Worm (Caenorhabditis elegans): ENCODE results near the gene sdz-18.

The sdz-18 gene

DNA sequence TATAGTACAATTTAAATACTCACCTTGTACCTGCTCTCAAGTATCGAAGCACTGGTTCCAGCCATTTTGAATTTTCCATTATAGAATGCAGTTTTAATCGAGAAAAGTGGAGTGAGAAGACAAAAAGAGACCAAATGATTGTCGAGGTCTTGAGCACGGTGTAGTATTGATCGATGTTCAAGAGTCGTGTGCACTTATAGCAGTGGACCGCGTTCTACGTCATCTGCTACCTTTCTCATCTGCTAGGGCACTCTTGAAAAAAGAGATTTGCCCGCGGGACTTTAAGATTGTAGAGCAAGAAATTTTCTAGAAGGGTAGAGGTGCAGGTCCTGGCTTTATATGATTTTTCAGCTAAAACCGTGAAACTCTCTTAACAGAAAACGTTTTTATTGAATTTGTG is 13.5 kb downstream of the sdz-18 start, which contains the start of gene fbxc-21:
fbxc-21 (minus strand) TSS at position 101 of the 400 bp plus-strand sequence.
- TF ChIP-seq K02D7.2 (tag; optimal IDR thresholded peaks at IDR 0.05) = no peak
- TF ChIP-seq K09A11.1 (tag; optimal IDR thresholded peaks at IDR 0.05; ENCODE audit: insufficient read depth) = no peak
- no peak for TF ChIP-seq pros-1 (tag; optimal IDR thresholded peaks at IDR 0.05)
- no peak for TF ChIP-seq fax-1 (tag; optimal IDR thresholded peaks at IDR 0.05)
- no peak for TF ChIP-seq lin-11 (tag; optimal IDR thresholded peaks at IDR 0.05)
- no peak for TF ChIP-seq madf-2 (tag; optimal IDR thresholded peaks at IDR 0.05)
- TF ChIP-seq zip-5 (tag; optimal IDR thresholded peaks at IDR 0.05) = no peak
- no peak for TF ChIP-seq pha-4 (tag; optimal IDR thresholded peaks at IDR 0.05)
- TF ChIP-seq eyg-1 (tag; optimal IDR thresholded peaks at IDR 0.05) = no peak
- no peak for TF ChIP-seq ceh-6 (GFP tag; optimal IDR thresholded peaks at IDR 0.05)
- no peak for TF ChIP-seq nhr-232 (tag; optimal IDR thresholded peaks at IDR 0.05)
- TF ChIP-seq lim-6 (tag; optimal IDR thresholded peaks at IDR 0.05) = no peak
- no peak for TF ChIP-seq Y22D7AL.16 (tag; optimal IDR thresholded peaks at IDR 0.05)
- TF ChIP-seq ceh-19 (GFP tag; optimal IDR thresholded peaks at IDR 0.05) = no peak
- TF ChIP-seq unc-42 (tag; optimal IDR thresholded peaks at IDR 0.05) = no peak
- no peak for TF ChIP-seq hlh-15 (tag; optimal IDR thresholded peaks at IDR 0.05)
- TF ChIP-seq gmeb-2 (tag; optimal IDR thresholded peaks at IDR 0.05) = no peak
- TF ChIP-seq ceh-34 (tag; optimal IDR thresholded peaks at IDR 0.05) = no peak
- no peak for TF ChIP-seq tbx-7 (tag; optimal IDR thresholded peaks at IDR 0.05)
- TF ChIP-seq hlh-6 (tag; optimal IDR thresholded peaks at IDR 0.05) = no peak

ce11 chrII:1691011-1691410 is 15.3 kb downstream of the sdz-18 start, which contains the start of gene fbxc-22:
fbxc-22 (minus strand) TSS chrII:1691111.
- no peak for TF ChIP-seq pag-3 (tag; optimal IDR thresholded peaks at IDR 0.05; ENCODE audit: borderline replicate concordance)
- TF ChIP-seq K02D7.2 (tag; optimal IDR thresholded peaks at IDR 0.05) = no peak
- TF ChIP-seq pat-9 (tag; optimal IDR thresholded peaks at IDR 0.05) = no peak
- TF ChIP-seq hlh-15 (tag; optimal IDR thresholded peaks at IDR 0.05) = no peak

- no peak for TF ChIP-seq hlh-13 (GFP tag; optimal IDR thresholded peaks at IDR 0.05)
- no peak for TF ChIP-seq syd-9 (tag; optimal IDR thresholded peaks at IDR 0.05)
- TF ChIP-seq che-1 (tag; optimal IDR thresholded peaks at IDR 0.05) = no peak
- no peak for TF ChIP-seq unc-3 (GFP tag; conservative IDR thresholded peaks at IDR 0.05)
- TF ChIP-seq unc-3 (tag; optimal IDR thresholded peaks at IDR 0.05) = no peak
- TF ChIP-seq madf-2 (tag; optimal IDR thresholded peaks at IDR 0.05) = no peak
- no peak for TF ChIP-seq F13H6.1 (tag; optimal IDR thresholded peaks at IDR 0.05)
- TF ChIP-seq tbx-7 (tag; optimal IDR thresholded peaks at IDR 0.05) = no peak
- TF ChIP-seq npax-4 (tag; optimal IDR thresholded peaks at IDR 0.05) = no peak
- TF ChIP-seq ceh-34 (tag; optimal IDR thresholded peaks at IDR 0.05) = no peak
- no peak for TF ChIP-seq pros-1 (tag; optimal IDR thresholded peaks at IDR 0.05)
- no peak for TF ChIP-seq sdc-2 (tag; optimal IDR thresholded peaks at IDR 0.05)
- TF ChIP-seq eyg-1 (tag; optimal IDR thresholded peaks at IDR 0.05) = no peak
- no peak for TF ChIP-seq elt-2 (tag; optimal IDR thresholded peaks at IDR 0.05)
- TF ChIP-seq lim-6 (tag; optimal IDR thresholded peaks at IDR 0.05) = no peak
- TF ChIP-seq ceh-19 (GFP tag; optimal IDR thresholded peaks at IDR 0.05) = no peak
Observed at ce11 chrII:1688813-1689212, 17.5 kb downstream of the sdz-18 start, which contains the start of the genes fbxb-18 and fbxb-19. fbxb-18 (minus strand) TSS chrII:1688913. fbxb-19 (minus strand) TSS chrII:1689181.

- TF ChIP-seq ceh-18 (tag; optimal IDR thresholded peaks at IDR 0.05) (no peak), syd-9 (tag; optimal IDR thresholded peaks at IDR 0.05) (no peak), pqm-1 (tag; optimal IDR thresholded peaks at IDR 0.05) (no peak), ama-1 (optimal IDR thresholded peaks at IDR 0.05) (no peak), ceh-24 (tag; optimal IDR thresholded peaks at IDR 0.05) (no peak), dmd-4 (tag; optimal IDR thresholded peaks at IDR 0.05; ENCODE audit: borderline replicate concordance) (no peak), ceh-9 (tag; optimal IDR thresholded peaks at IDR 0.05) (no peak), madf-2 (tag; optimal IDR thresholded peaks at IDR 0.05) (no peak), C38D4.7 (GFP tag; optimal IDR thresholded peaks at IDR 0.05) (no peak), K09A11.1 (tag; optimal IDR thresholded peaks at IDR 0.05; ENCODE audit: insufficient read depth) (no peak), pha-2 (tag; optimal IDR thresholded peaks at IDR 0.05) (no peak), Y22D7AL.16 (tag; optimal IDR thresholded peaks at IDR 0.05) (no peak), unc-55 (GFP tag; optimal IDR thresholded peaks at IDR 0.05) (no peak)
Observed at ce11 chrII:1683742-1684141, 22.5 kb downstream of the sdz-18 start, which contains the start of gene fbxb-25. fbxb-25 (plus strand) TSS chrII:1684042.

Data from whole organism, late embryonic.